Fruit fly (Drosophila melanogaster) whole organism, embryonic: ENCODE results near the gene CG5262.

ENCODE experiments used
- Ada2b ChIP-seq: fragments of 200-800 bp; sonication (Bioruptor generic); IDR thresholded peaks from 2 replicates; pipeline ENCODE4 v1.3.6; 2022; ENCODE audit warnings: missing biosample characterization, missing genetic modification characterization
- B-H1 ChIP-seq: fragments of 200-800 bp; sonication (Bioruptor generic); IDR thresholded peaks from 3 replicates; pipeline ENCODE4 v1.3.6; 2022; ENCODE audit warnings: missing biosample characterization, missing genetic modification characterization
- CG11093 ChIP-seq: fragments of 200-800 bp; sonication (Bioruptor generic); IDR thresholded peaks from 3 replicates; pipeline ENCODE4 v1.3.6; 2022; ENCODE audit warnings: missing biosample characterization, missing genetic modification characterization
- CG12071 ChIP-seq: fragments of 200-800 bp; sonication (Bioruptor generic); optimal IDR thresholded peaks from 3 replicates; lab custom pipeline; 2018; ENCODE audit warnings: missing biosample characterization, mild to moderate bottlenecking, missing genetic modification characterization
- CG15514 ChIP-seq: fragments of 200-800 bp; sonication (Bioruptor generic); optimal IDR thresholded peaks from 3 replicates; lab custom pipeline; 2017; ENCODE audit warnings: missing biosample characterization, missing genetic modification characterization, mild to moderate bottlenecking, moderate library complexity, missing genetic modification reagents
- CG15696 ChIP-seq: fragments of 200-800 bp; sonication (Bioruptor generic); optimal IDR thresholded peaks from 2 replicates; lab custom pipeline; 2019; ENCODE audit warnings: missing biosample characterization, mild to moderate bottlenecking, missing genetic modification characterization, moderate library complexity
- CG1792 ChIP-seq: fragments of 200-800 bp; sonication (Bioruptor generic); optimal IDR thresholded peaks from 2 replicates; lab custom pipeline; 2016; ENCODE audit warnings: missing biosample characterization, missing genetic modification characterization
- CG2116 ChIP-seq: fragments of 200-800 bp; sonication (Bioruptor generic); optimal IDR thresholded peaks from 3 replicates; lab custom pipeline; 2018; ENCODE audit warnings: missing biosample characterization, mild to moderate bottlenecking, missing genetic modification characterization
- CG2129 ChIP-seq: fragments of 200-800 bp; sonication (Bioruptor generic); IDR thresholded peaks from 2 replicates; pipeline ENCODE4 v1.3.6; 2022; ENCODE audit warnings: missing biosample characterization, missing genetic modification characterization; ENCODE audit not compliant: partially characterized antibody
- CG42726 ChIP-seq: fragments of 200-800 bp; sonication (Bioruptor generic); IDR thresholded peaks from 2 replicates; pipeline ENCODE4 v1.3.6; 2022; ENCODE audit warnings: missing biosample characterization, missing genetic modification characterization; ENCODE audit not compliant: partially characterized antibody
- CG4328 ChIP-seq: fragments of 200-800 bp; sonication (Bioruptor generic); optimal IDR thresholded peaks from 3 replicates; lab custom pipeline; 2017; ENCODE audit warnings: missing biosample characterization, missing genetic modification reagents, missing genetic modification characterization
- CG4360 ChIP-seq: fragments of 200-800 bp; sonication (Bioruptor generic); IDR thresholded peaks from 2 replicates; pipeline ENCODE4 v1.3.6; 2022; ENCODE audit warnings: missing biosample characterization, missing genetic modification characterization
- CG4617 ChIP-seq: fragments of 200-800 bp; sonication (Bioruptor generic); optimal IDR thresholded peaks from 3 replicates; lab custom pipeline; 2016; ENCODE audit warnings: missing biosample characterization, missing genetic modification characterization, borderline replicate concordance
- CG5953 ChIP-seq: fragments of 200-800 bp; sonication (Bioruptor generic); IDR thresholded peaks from 2 replicates; pipeline ENCODE4 v1.3.6; 2022; ENCODE audit warnings: missing biosample characterization, missing genetic modification characterization
- CG6765 ChIP-seq: fragments of 200-800 bp; sonication (Bioruptor generic); optimal IDR thresholded peaks from 3 replicates; lab custom pipeline; 2017; ENCODE audit warnings: missing biosample characterization, mild to moderate bottlenecking, missing genetic modification characterization
- CG7928 ChIP-seq: fragments of 200-800 bp; sonication (Bioruptor generic); optimal IDR thresholded peaks from 2 replicates; lab custom pipeline; 2017; ENCODE audit warnings: missing biosample characterization, mild to moderate bottlenecking, missing genetic modification characterization
- Dp ChIP-seq: fragments of 200-800 bp; sonication (Bioruptor generic); optimal IDR thresholded peaks from 2 replicates; lab custom pipeline; 2018; ENCODE audit warnings: missing biosample characterization, mild to moderate bottlenecking, missing genetic modification characterization, moderate library complexity
- E2f2 ChIP-seq: fragments of 200-800 bp; sonication (Bioruptor generic); IDR thresholded peaks from 2 replicates; pipeline ENCODE4 v1.3.6; 2022; ENCODE audit warnings: missing biosample characterization, missing genetic modification characterization
- Eip74EF ChIP-seq, 2 experiments: fragments of 200-800 bp in 1 of 2; fragments of >200 bp in 1 of 2; sonication (Bioruptor generic) in 1 of 2; optimal IDR thresholded peaks; 2 replicates each; lab custom pipeline; 2017 to 2019; ENCODE audit warnings: missing biosample characterization in 2 of 2, missing genetic modification characterization in 2 of 2, mild to moderate bottlenecking in 1 of 2, moderate library complexity in 1 of 2
- Fer1 ChIP-seq: fragments of 200-800 bp; sonication (Bioruptor generic); optimal IDR thresholded peaks from 2 replicates; lab custom pipeline; 2017; ENCODE audit warnings: missing biosample characterization, mild to moderate bottlenecking, missing genetic modification characterization
- Lim3 ChIP-seq: fragments of 200-800 bp; sonication (Bioruptor generic); IDR thresholded peaks from 2 replicates; pipeline ENCODE4 v1.3.6; 2022; ENCODE audit warnings: missing biosample characterization, missing genetic modification characterization
- Med ChIP-seq: fragments of 200-800 bp; sonication (Bioruptor generic); peaks from one replicate; lab custom pipeline; 2016; ENCODE audit warnings: missing biosample characterization, missing genetic modification characterization, mild to moderate bottlenecking, inconsistent platforms, moderate library complexity
- Mes4 ChIP-seq: fragments of 200-800 bp; sonication (Bioruptor generic); optimal IDR thresholded peaks from 2 replicates; lab custom pipeline; 2016; ENCODE audit warnings: missing biosample characterization, missing genetic modification characterization
- Oaz ChIP-seq: fragments of 200-800 bp; sonication (Bioruptor generic); IDR thresholded peaks from 2 replicates; pipeline ENCODE4 v1.3.6; 2022; ENCODE audit warnings: missing biosample characterization, missing genetic modification characterization
- Rfx ChIP-seq: fragments of 200-800 bp; sonication (Bioruptor generic); IDR thresholded peaks from 2 replicates; pipeline ENCODE4 v1.3.6; 2022; ENCODE audit warnings: missing biosample characterization, missing genetic modification characterization
- Sry-β ChIP-seq: fragments of 200-800 bp; sonication (Bioruptor generic); optimal IDR thresholded peaks from 2 replicates; lab custom pipeline; 2018; ENCODE audit warnings: missing biosample characterization, mild to moderate bottlenecking, missing genetic modification characterization, moderate library complexity
- btn ChIP-seq: fragments of 200-800 bp; sonication (Bioruptor generic); optimal IDR thresholded peaks from 2 replicates; lab custom pipeline; 2016; ENCODE audit warnings: missing biosample characterization, missing genetic modification characterization
- cad ChIP-seq: fragments of >200 bp; optimal IDR thresholded peaks from 2 replicates; lab custom pipeline; 2017; ENCODE audit warnings: missing biosample characterization, missing genetic modification characterization
- chinmo ChIP-seq: fragments of 200-800 bp; sonication (Bioruptor generic); IDR thresholded peaks from 4 replicates; pipeline ENCODE4 v1.3.6; 2022; ENCODE audit warnings: missing biosample characterization, missing genetic modification characterization; ENCODE audit not compliant: partially characterized antibody
- crp ChIP-seq, 2 experiments: fragments of 200-800 bp; sonication (Bioruptor generic); optimal IDR thresholded peaks; 2 replicates in 1 of 2; 3 replicates in 1 of 2; lab custom pipeline; 2017; ENCODE audit warnings: missing biosample characterization in 2 of 2, missing genetic modification characterization in 2 of 2, mild to moderate bottlenecking in 1 of 2, moderate library complexity in 1 of 2
- ems ChIP-seq: fragments of 200-800 bp; sonication (Bioruptor generic); optimal IDR thresholded peaks from 3 replicates; lab custom pipeline; 2016; ENCODE audit warnings: missing biosample characterization, missing genetic modification characterization
- ewg ChIP-seq: fragments of 200-800 bp; sonication (Bioruptor generic); optimal IDR thresholded peaks from 3 replicates; lab custom pipeline; 2017; ENCODE audit warnings: mild to moderate bottlenecking, missing biosample characterization, missing genetic modification reagents, missing genetic modification characterization
- gfzf ChIP-seq: fragments of 200-800 bp; sonication (Bioruptor generic); optimal IDR thresholded peaks from 2 replicates; lab custom pipeline; 2016; ENCODE audit warnings: missing biosample characterization, mild to moderate bottlenecking, missing genetic modification characterization, moderate library complexity
- gro ChIP-seq: fragments of 200-800 bp; sonication (Bioruptor generic); optimal IDR thresholded peaks from 2 replicates; lab custom pipeline; 2016; ENCODE audit warnings: missing biosample characterization, missing genetic modification characterization
- lmd ChIP-seq: fragments of 200-800 bp; sonication (Bioruptor generic); IDR thresholded peaks from 2 replicates; pipeline ENCODE4 v1.3.6; 2022; ENCODE audit warnings: missing biosample characterization, missing genetic modification characterization
- mam ChIP-seq: fragments of 200-800 bp; sonication (Bioruptor generic); optimal IDR thresholded peaks from 3 replicates; lab custom pipeline; 2016; ENCODE audit warnings: missing biosample characterization, missing genetic modification characterization
- pb ChIP-seq: fragments of 200-800 bp; sonication (Bioruptor generic); optimal IDR thresholded peaks from 3 replicates; lab custom pipeline; 2016; ENCODE audit warnings: missing biosample characterization, missing genetic modification characterization
- ranshi ChIP-seq: fragments of 200-800 bp; sonication (Bioruptor generic); IDR thresholded peaks from 2 replicates; pipeline ENCODE4 v1.3.6; 2022; ENCODE audit warnings: missing biosample characterization, missing genetic modification characterization
- sc ChIP-seq, 3 experiments: fragments of >200 bp in 2 of 3; fragments of 200-800 bp in 1 of 3; sonication (Bioruptor generic) in 1 of 3; optimal IDR thresholded peaks; 2 replicates in 2 of 3; 3 replicates in 1 of 3; lab custom pipeline; 2017; ENCODE audit warnings: mild to moderate bottlenecking in 1 of 3, missing biosample characterization in 1 of 3, missing genetic modification characterization in 1 of 3, missing genetic modification reagents in 1 of 3
- schlank ChIP-seq: fragments of 200-800 bp; sonication (Bioruptor generic); optimal IDR thresholded peaks from 2 replicates; lab custom pipeline; 2018; ENCODE audit warnings: missing biosample characterization, mild to moderate bottlenecking, missing genetic modification characterization
- sens ChIP-seq: fragments of 200-800 bp; sonication (Bioruptor generic); peaks from one replicate; lab custom pipeline; 2016; ENCODE audit warnings: missing biosample characterization, missing genetic modification characterization
- slbo ChIP-seq: fragments of 200-800 bp; sonication (Bioruptor generic); IDR thresholded peaks from 2 replicates; pipeline ENCODE4 v1.3.6; 2022; ENCODE audit warnings: missing biosample characterization, missing genetic modification characterization
- sqz ChIP-seq: fragments of 200-800 bp; sonication (Bioruptor generic); optimal IDR thresholded peaks from 3 replicates; lab custom pipeline; 2018; ENCODE audit warnings: missing biosample characterization, mild to moderate bottlenecking, missing genetic modification characterization
- tio ChIP-seq: fragments of 200-800 bp; sonication (Bioruptor generic); optimal IDR thresholded peaks from 2 replicates; lab custom pipeline; 2017; ENCODE audit warnings: missing biosample characterization, missing genetic modification characterization, inconsistent platforms
- wor ChIP-seq: fragments of 200-800 bp; sonication (Bioruptor generic); IDR thresholded peaks from 2 replicates; pipeline ENCODE4 v1.3.6; 2022; ENCODE audit warnings: missing biosample characterization, missing genetic modification characterization
- yki ChIP-seq: fragments of >200 bp; optimal IDR thresholded peaks from 3 replicates; lab custom pipeline; 2018
- zen2 ChIP-seq: fragments of 200-800 bp; sonication (Bioruptor generic); IDR thresholded peaks from 3 replicates; pipeline ENCODE4 v1.3.6; 2022; ENCODE audit warnings: missing biosample characterization, missing genetic modification characterization; ENCODE audit not compliant: partially characterized antibody
- zfh2 ChIP-seq: fragments of 200-800 bp; sonication (Bioruptor generic); optimal IDR thresholded peaks from 2 replicates; lab custom pipeline; 2016; ENCODE audit warnings: missing biosample characterization, missing genetic modification characterization

CG5262 gene

DNA sequence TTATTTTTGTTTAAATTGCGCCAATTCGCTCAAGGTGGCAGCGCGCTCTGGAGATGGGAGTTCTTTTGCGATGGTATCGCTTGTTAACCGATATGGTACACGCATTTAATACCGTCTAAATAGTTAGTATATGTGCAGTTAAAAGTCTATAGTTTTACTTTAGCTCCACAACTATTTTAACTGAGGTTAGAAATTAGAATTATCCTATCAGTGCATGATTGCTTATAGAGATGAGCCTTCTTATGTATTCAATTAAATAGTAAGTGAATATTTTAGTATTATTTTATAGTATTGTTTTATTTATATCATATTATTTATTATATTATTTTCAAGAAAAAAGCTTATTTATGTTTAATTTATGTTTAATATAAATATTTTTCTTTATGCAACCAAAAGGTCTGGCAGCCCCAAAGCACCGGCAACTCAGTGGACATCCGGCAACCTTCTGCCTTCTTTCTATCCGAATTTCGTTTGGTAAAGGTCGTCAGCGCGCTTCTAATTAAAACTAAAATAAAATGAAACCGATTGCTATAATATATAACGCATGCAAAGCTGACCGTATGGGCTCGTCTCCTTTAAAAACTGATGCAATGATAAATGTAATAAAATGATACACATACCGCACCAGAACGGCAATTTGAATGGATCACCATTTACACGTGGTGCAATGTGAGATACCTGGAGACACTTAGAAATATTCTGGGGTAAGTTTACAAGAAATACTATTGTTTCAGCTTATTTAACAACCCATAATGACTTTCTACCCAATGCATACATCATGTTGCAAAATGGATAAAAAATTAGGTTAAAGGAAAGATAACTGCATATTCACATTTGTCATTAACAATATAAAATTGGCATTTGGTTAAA lies 22.8 kb upstream of the CG5262 start, which contains the start of gene CG5199 (continued):
- TF ChIP-seq Eip74EF (GFP tag; optimal IDR thresholded peaks at IDR 0.05; lab: Kevin White, UChicago) (no peak), mam (GFP tag; lab: Kevin White, UChicago) (peak; percentile 82), sc (optimal IDR thresholded peaks at IDR 0.05; lab: Kevin White, UChicago) (no peak), sc (GFP tag; optimal IDR thresholded peaks at IDR 0.05; lab: Kevin White, UChicago) (peak; percentile 51), pb (GFP tag; lab: Kevin White, UChicago) (no peak), CG4328 (GFP tag; lab: Kevin White, UChicago) (peak; percentile 54), Rfx (GFP tag; lab: Robert Waterston, UW) (peak; percentile 67), ranshi (peak; percentile 56; the same call in 1 of the 2 replicates), cad (GFP tag; lab: Kevin White, UChicago) (no peak), CG11093 (GFP tag; lab: Robert Waterston, UW) (peak; percentile 63; the same call in 2 of the 3 replicates), Ada2b (GFP tag; lab: Robert Waterston, UW) (peak; percentile 62), sqz (GFP tag; lab: Kevin White, UChicago) (no peak), CG15514 (peak; percentile 53), Mes4 (GFP tag; lab: Kevin White, UChicago) (no peak), CG42726 (GFP tag; lab: Robert Waterston, UW) (peak; percentile 86), ewg (GFP tag; lab: Kevin White, UChicago) (peak; percentile 29), CG4360 (GFP tag; lab: Robert Waterston, UW) (no peak), yki (no peak), tio (GFP tag; lab: Kevin White, UChicago) (peak; percentile 67), zen2 (GFP tag; lab: Robert Waterston, UW) (peak; percentile 52; the same call in 1 of the 3 replicates), zfh2 (GFP tag; lab: Kevin White, UChicago) (peak; percentile 53), Med (peak; percentile 56), wor (peak; percentile 53), gro (GFP tag; lab: Kevin White, UChicago) (no peak), CG4617 (GFP tag; lab: Kevin White, UChicago) (peak; percentile 48), CG1792 (peak; percentile 2), CG2116 (GFP tag; lab: Kevin White, UChicago) (peak; percentile 37), CG5953 (GFP tag; lab: Robert Waterston, UW) (no peak), gfzf (GFP tag; lab: Kevin White, UChicago) (peak; percentile 33), Sry-β (GFP tag; lab: Kevin White, UChicago) (peak; percentile 37), CG6765 (GFP tag; lab: Kevin White, UChicago) (peak; percentile 58), btn (GFP tag; lab: Kevin White, UChicago) (no peak), sens (peak; percentile 81), Fer1 (GFP tag; lab: Kevin White, UChicago) (peak; percentile 60), schlank (tag; lab: Kevin White, UChicago) (no peak), chinmo (GFP tag; lab: Robert Waterston, UW) (no peak), CG12071 (GFP tag; lab: Kevin White, UChicago) (no peak), Lim3 (GFP tag; lab: Robert Waterston, UW) (no peak), CG15696 (peak; percentile 75), lmd (peak; percentile 75), slbo (GFP tag; lab: Robert Waterston, UW) (peak; percentile 63), crp (GFP tag; optimal IDR thresholded peaks at IDR 0.05; lab: Kevin White, UChicago) (peak in 1 of 2 experiments; percentile 3), Dp (GFP tag; lab: Kevin White, UChicago) (peak; percentile 62), CG7928 (no peak), CG2129 (peak; percentile 61; the same call in 1 of the 2 replicates), B-H1 (GFP tag; lab: Robert Waterston, UW) (peak; percentile 32; the same call in 2 of the 3 replicates), ems (GFP tag; lab: Kevin White, UChicago) (no peak), E2f2 (GFP tag; lab: Robert Waterston, UW) (peak; percentile 62), Oaz (GFP tag; lab: Robert Waterston, UW) (no peak)
